Fruit fly (Drosophila melanogaster) whole organism, embryonic: ENCODE results near the gene CG42716.

Experiments
- Awh ChIP-seq: fragments of 200-800 bp; sonication (Bioruptor generic); IDR thresholded peaks from 2 replicates; pipeline ENCODE4, ENCODE4 v1.3.6; 2022; ENCODE audit warnings: missing biosample characterization, missing genetic modification characterization
- CG10147 ChIP-seq: fragments of 200-800 bp; sonication (Bioruptor generic); optimal IDR thresholded peaks from 2 replicates; lab custom pipeline; 2019; ENCODE audit warnings: missing biosample characterization, mild to moderate bottlenecking, missing genetic modification characterization, moderate library complexity
- CG10654 ChIP-seq: fragments of 200-800 bp; sonication (Bioruptor generic); optimal IDR thresholded peaks from 2 replicates; lab custom pipeline; 2016; ENCODE audit warnings: missing biosample characterization, missing genetic modification characterization
- CG11560 ChIP-seq: fragments of 200-800 bp; sonication (Bioruptor generic); IDR thresholded peaks from 3 replicates; pipeline ENCODE4 v1.3.6; 2022; ENCODE audit warnings: missing biosample characterization, missing genetic modification characterization
- CG11695 ChIP-seq: fragments of 200-800 bp; sonication (Bioruptor generic); IDR thresholded peaks from 3 replicates; pipeline ENCODE4 v1.3.6; 2022; ENCODE audit warnings: missing biosample characterization, missing genetic modification characterization
- CG11696 ChIP-seq: fragments of 200-800 bp; sonication (Bioruptor generic); IDR thresholded peaks from 2 replicates; pipeline ENCODE4 v1.3.6; 2022; ENCODE audit warnings: missing biosample characterization, missing genetic modification characterization
- CG12104 ChIP-seq: fragments of 200-800 bp; sonication (Bioruptor generic); optimal IDR thresholded peaks from 3 replicates; lab custom pipeline; 2016; ENCODE audit warnings: missing biosample characterization, missing genetic modification characterization
- CG12744 ChIP-seq: fragments of 200-800 bp; sonication (Bioruptor generic); optimal IDR thresholded peaks from 2 replicates; lab custom pipeline; 2016; ENCODE audit warnings: missing biosample characterization, missing genetic modification characterization
- CG1602 ChIP-seq: fragments of 200-800 bp; sonication (Bioruptor generic); optimal IDR thresholded peaks from 3 replicates; lab custom pipeline; 2016; ENCODE audit warnings: missing biosample characterization, missing genetic modification characterization
- CG1647 ChIP-seq: fragments of 200-800 bp; sonication (Bioruptor generic); optimal IDR thresholded peaks from 3 replicates; lab custom pipeline; 2016; ENCODE audit warnings: missing biosample characterization, missing genetic modification characterization
- CG16779 ChIP-seq: fragments of 200-800 bp; sonication (Bioruptor generic); IDR thresholded peaks from 2 replicates; pipeline ENCODE4 v1.3.6; 2022; ENCODE audit warnings: missing biosample characterization, missing genetic modification characterization
- CG17802 ChIP-seq: fragments of 200-800 bp; sonication (Bioruptor generic); optimal IDR thresholded peaks from 2 replicates; lab custom pipeline; 2018; ENCODE audit warnings: missing biosample characterization, mild to moderate bottlenecking, missing genetic modification characterization, moderate library complexity
- CG18476 ChIP-seq: fragments of 200-800 bp; sonication (Bioruptor generic); optimal IDR thresholded peaks from 2 replicates; lab custom pipeline; 2016; ENCODE audit warnings: missing biosample characterization, mild to moderate bottlenecking, missing genetic modification characterization
- CG2678 ChIP-seq: fragments of 200-800 bp; sonication (Bioruptor generic); optimal IDR thresholded peaks from 3 replicates; lab custom pipeline; 2019; ENCODE audit warnings: missing biosample characterization, mild to moderate bottlenecking, missing genetic modification characterization, moderate library complexity
- CG2889 ChIP-seq: fragments of 200-800 bp; sonication (Bioruptor generic); IDR thresholded peaks from 3 replicates; pipeline ENCODE4 v1.3.6; 2022; ENCODE audit warnings: missing biosample characterization, missing genetic modification characterization
- CG31388 ChIP-seq: fragments of 200-800 bp; sonication (Bioruptor generic); optimal IDR thresholded peaks from 2 replicates; lab custom pipeline; 2016; ENCODE audit warnings: missing biosample characterization, missing genetic modification characterization
- CG32767 ChIP-seq: fragments of 200-800 bp; sonication (Bioruptor generic); IDR thresholded peaks from 2 replicates; pipeline ENCODE4 v1.3.6; 2022; ENCODE audit warnings: missing biosample characterization, missing genetic modification characterization
- CG3281 ChIP-seq: fragments of 200-800 bp; sonication (Bioruptor generic); optimal IDR thresholded peaks from 3 replicates; lab custom pipeline; 2017; ENCODE audit warnings: missing biosample characterization, mild to moderate bottlenecking, missing genetic modification characterization
- CG6791 ChIP-seq: fragments of 200-800 bp; sonication (Bioruptor generic); IDR thresholded peaks from 3 replicates; pipeline ENCODE4 v1.3.6; 2022; ENCODE audit warnings: missing biosample characterization, missing genetic modification characterization; ENCODE audit not compliant: partially characterized antibody
- CG7271 ChIP-seq: fragments of 200-800 bp; sonication (Bioruptor generic); optimal IDR thresholded peaks from 2 replicates; lab custom pipeline; 2018; ENCODE audit warnings: missing biosample characterization, mild to moderate bottlenecking, missing genetic modification characterization, moderate library complexity
- CG7839 ChIP-seq: fragments of 200-800 bp; sonication (Bioruptor generic); optimal IDR thresholded peaks from 3 replicates; lab custom pipeline; 2018; ENCODE audit warnings: missing biosample characterization, mild to moderate bottlenecking, missing genetic modification characterization, moderate library complexity
- CG8924 ChIP-seq: fragments of 200-800 bp; optimal IDR thresholded peaks from 3 replicates; lab custom pipeline; 2019; ENCODE audit warnings: missing biosample characterization, mild to moderate bottlenecking, missing genetic modification characterization, moderate library complexity
- CG9215 ChIP-seq: fragments of 200-800 bp; sonication (Bioruptor generic); IDR thresholded peaks from 2 replicates; pipeline ENCODE4 v1.3.6; 2022; ENCODE audit warnings: missing biosample characterization, missing genetic modification characterization
- CG9609 ChIP-seq: fragments of 200-800 bp; sonication (Bioruptor generic); optimal IDR thresholded peaks from 3 replicates; lab custom pipeline; 2016; ENCODE audit warnings: missing biosample characterization, missing genetic modification characterization
- CG9797 ChIP-seq: fragments of 200-800 bp; sonication (Bioruptor generic); optimal IDR thresholded peaks from 3 replicates; lab custom pipeline; 2018; ENCODE audit warnings: missing biosample characterization, mild to moderate bottlenecking, missing genetic modification characterization
- CoRest ChIP-seq: fragments of 200-800 bp; sonication (Bioruptor generic); optimal IDR thresholded peaks from 3 replicates; lab custom pipeline; 2018; ENCODE audit warnings: missing biosample characterization, mild to moderate bottlenecking, missing genetic modification characterization, moderate library complexity
- D19B ChIP-seq: fragments of 200-800 bp; sonication (Bioruptor generic); optimal IDR thresholded peaks from 2 replicates; lab custom pipeline; 2017; ENCODE audit warnings: missing biosample characterization, mild to moderate bottlenecking, missing genetic modification characterization
- Dad ChIP-seq: fragments of 200-800 bp; sonication (Bioruptor generic); optimal IDR thresholded peaks from 3 replicates; lab custom pipeline; 2016; ENCODE audit warnings: missing biosample characterization, missing genetic modification characterization
- Deaf1 ChIP-seq: fragments of 200-800 bp; optimal IDR thresholded peaks from 3 replicates; lab custom pipeline; 2019; ENCODE audit warnings: missing biosample characterization, mild to moderate bottlenecking, missing genetic modification characterization, moderate library complexity
- Dip3 ChIP-seq: fragments of 200-800 bp; sonication (Bioruptor generic); optimal IDR thresholded peaks from 3 replicates; lab custom pipeline; 2016; ENCODE audit warnings: missing biosample characterization, missing genetic modification characterization
- Drgx ChIP-seq: fragments of 200-800 bp; sonication (Bioruptor generic); IDR thresholded peaks from 2 replicates; pipeline ENCODE4 v1.3.6; 2022; ENCODE audit warnings: missing biosample characterization, missing genetic modification characterization
- HLH3B ChIP-seq: fragments of 200-800 bp; sonication (Bioruptor generic); IDR thresholded peaks from 2 replicates; pipeline ENCODE4 v1.3.6; 2022; ENCODE audit warnings: missing biosample characterization, missing genetic modification characterization
- Hr51 ChIP-seq, 2 experiments: fragments of 200-800 bp; sonication (Bioruptor generic); optimal IDR thresholded peaks; 2 replicates in 1 of 2; 3 replicates in 1 of 2; lab custom pipeline; 2016 to 2018; ENCODE audit warnings: missing biosample characterization in 2 of 2, missing genetic modification characterization in 2 of 2, mild to moderate bottlenecking in 1 of 2, moderate library complexity in 1 of 2
- Lhr ChIP-seq: fragments of 200-800 bp; sonication (Bioruptor generic); optimal IDR thresholded peaks from 3 replicates; lab custom pipeline; 2017; ENCODE audit warnings: mild to moderate bottlenecking, missing biosample characterization, missing genetic modification reagents, missing genetic modification characterization
- Med ChIP-seq: fragments of 200-800 bp; sonication (Bioruptor generic); peaks from one replicate; lab custom pipeline; 2016; ENCODE audit warnings: missing biosample characterization, missing genetic modification characterization, mild to moderate bottlenecking, inconsistent platforms, moderate library complexity
- Six4 ChIP-seq: fragments of 200-800 bp; sonication (Bioruptor generic); optimal IDR thresholded peaks from 2 replicates; lab custom pipeline; 2016; ENCODE audit warnings: missing biosample characterization, missing genetic modification characterization
- Xrp1 ChIP-seq: fragments of 200-800 bp; sonication (Bioruptor generic); IDR thresholded peaks from 2 replicates; pipeline ENCODE4 v1.3.6; 2022; ENCODE audit warnings: missing biosample characterization, missing genetic modification characterization
- ato ChIP-seq: fragments of 200-800 bp; sonication (Bioruptor generic); IDR thresholded peaks from 2 replicates; pipeline ENCODE4 v1.3.6; 2022; ENCODE audit warnings: missing biosample characterization, missing genetic modification characterization; ENCODE audit not compliant: partially characterized antibody
- az2 ChIP-seq: fragments of 200-800 bp; sonication (Bioruptor generic); optimal IDR thresholded peaks from 3 replicates; lab custom pipeline; 2016; ENCODE audit warnings: missing biosample characterization, missing genetic modification characterization
- chm ChIP-seq: fragments of 200-800 bp; sonication (Bioruptor generic); IDR thresholded peaks from 2 replicates; pipeline ENCODE4 v1.3.6; 2022; ENCODE audit warnings: missing biosample characterization, missing genetic modification characterization
- ci ChIP-seq: fragments of 200-800 bp; sonication (Bioruptor generic); IDR thresholded peaks from 3 replicates; pipeline ENCODE4 v1.3.6; 2022; ENCODE audit warnings: missing biosample characterization, missing genetic modification characterization
- dimm ChIP-seq: fragments of 200-800 bp; sonication (Bioruptor generic); IDR thresholded peaks from 2 replicates; pipeline ENCODE4 v1.3.6; 2022; ENCODE audit warnings: missing biosample characterization, missing genetic modification characterization
- fru ChIP-seq: fragments of >200 bp; optimal IDR thresholded peaks from 2 replicates; lab custom pipeline; 2017
- grn ChIP-seq: fragments of 200-800 bp; sonication (Bioruptor generic); optimal IDR thresholded peaks from 3 replicates; lab custom pipeline; 2017; ENCODE audit warnings: missing biosample characterization, missing genetic modification characterization
- insv ChIP-seq, 2 experiments: fragments of 200-800 bp; sonication (Bioruptor generic); optimal IDR thresholded peaks; 3 replicates each; lab custom pipeline; 2016 to 2018; ENCODE audit warnings: missing biosample characterization in 2 of 2, missing genetic modification characterization in 2 of 2
- ken ChIP-seq: fragments of 200-800 bp; sonication (Bioruptor generic); IDR thresholded peaks from 3 replicates; pipeline ENCODE4 v1.3.6; 2022; ENCODE audit warnings: missing biosample characterization, missing genetic modification characterization
- mam ChIP-seq: fragments of 200-800 bp; sonication (Bioruptor generic); optimal IDR thresholded peaks from 3 replicates; lab custom pipeline; 2016; ENCODE audit warnings: missing biosample characterization, missing genetic modification characterization
- sqz ChIP-seq: fragments of 200-800 bp; sonication (Bioruptor generic); optimal IDR thresholded peaks from 3 replicates; lab custom pipeline; 2018; ENCODE audit warnings: missing biosample characterization, mild to moderate bottlenecking, missing genetic modification characterization
- tio ChIP-seq: fragments of 200-800 bp; sonication (Bioruptor generic); optimal IDR thresholded peaks from 2 replicates; lab custom pipeline; 2017; ENCODE audit warnings: missing biosample characterization, missing genetic modification characterization, inconsistent platforms
- trh ChIP-seq: fragments of 200-800 bp; sonication (Bioruptor generic); optimal IDR thresholded peaks from 2 replicates; lab custom pipeline; 2016; ENCODE audit warnings: missing biosample characterization, missing genetic modification characterization

Gene CG42716

dm6 chr3L:16004401-16005237 lies 29.0 kb upstream of the CG42716 start, which contains the start of the genes hzg and mRpS31 (continued):
- TF ChIP-seq CG3281 (peak; percentile 5), tio (no peak), Deaf1 (tag; lab: Kevin White, UChicago) (peak; percentile 25), Dad (GFP tag; lab: Kevin White, UChicago) (no peak), CoRest (tag; lab: Kevin White, UChicago) (peak; percentile 73), mam (GFP tag; lab: Kevin White, UChicago) (peak; percentile 69), CG11695 (GFP tag; lab: Robert Waterston, UW) (no peak), CG32767 (no peak), Med (GFP tag; lab: Kevin White, UChicago) (peak; percentile 87), CG9609 (GFP tag; lab: Kevin White, UChicago) (peak; percentile 59), ato (GFP tag; lab: Robert Waterston, UW) (no peak), trh (GFP tag; lab: Kevin White, UChicago) (no peak), CG2678 (peak; percentile 68), Xrp1 (GFP tag; lab: Robert Waterston, UW) (peak; percentile 52; the same call in 1 of the 2 replicates), Hr51 (GFP tag; optimal IDR thresholded peaks at IDR 0.05; lab: Kevin White, UChicago) (peak in 1 of 2 experiments; percentile 57), ken (GFP tag; lab: Robert Waterston, UW) (0 out of 3 replicates have a peak, but pooled peaks have one; percentile 37), CG9797 (GFP tag; lab: Kevin White, UChicago) (peak; percentile 82), CG31388 (GFP tag; lab: Kevin White, UChicago) (no peak), CG11696 (GFP tag; lab: Robert Waterston, UW) (no peak), az2 (GFP tag; lab: Kevin White, UChicago) (peak; percentile 57), CG8924 (tag; lab: Kevin White, UChicago) (peak; percentile 68), HLH3B (GFP tag; lab: Robert Waterston, UW) (no peak), D19B (GFP tag; lab: Kevin White, UChicago) (no peak), grn (GFP tag; lab: Kevin White, UChicago) (peak; percentile 10), CG1647 (GFP tag; lab: Kevin White, UChicago) (no peak), Awh (peak; percentile 53; the same call in 1 of the 2 replicates), CG18476 (GFP tag; lab: Kevin White, UChicago) (peak; percentile 61), Lhr (GFP tag; lab: Kevin White, UChicago) (peak; percentile 55), CG1602 (GFP tag; lab: Kevin White, UChicago) (peak; percentile 54), CG7839 (tag; lab: Kevin White, UChicago) (peak; percentile 25), sqz (GFP tag; lab: Kevin White, UChicago) (peak; percentile 65), CG7271 (tag; lab: Kevin White, UChicago) (no peak), insv (GFP tag; optimal IDR thresholded peaks at IDR 0.05; lab: Kevin White, UChicago) (peak in 1 of 2 experiments; percentile 1), chm (GFP tag; lab: Robert Waterston, UW) (peak; percentile 8; the same call in 1 of the 2 replicates), CG10147 (GFP tag; lab: Kevin White, UChicago) (peak; percentile 65), CG12744 (GFP tag; lab: Kevin White, UChicago) (peak; percentile 40), CG12104 (GFP tag; lab: Kevin White, UChicago) (no peak), fru (lab: Kevin White, UChicago) (no peak), CG2889 (no peak), CG9215 (GFP tag; lab: Robert Waterston, UW) (peak; percentile 57), CG11560 (tag; lab: Robert Waterston, UW) (peak; percentile 17; the same call in 1 of the 3 replicates), CG6791 (GFP tag; lab: Robert Waterston, UW) (no peak; the same call in 2 of the 3 replicates), CG10654 (GFP tag; lab: Kevin White, UChicago) (peak; percentile 50), CG17802 (no peak), ci (no peak), CG16779 (GFP tag; lab: Robert Waterston, UW) (no peak), Six4 (GFP tag; lab: Kevin White, UChicago) (peak; percentile 52), Drgx (GFP tag; lab: Robert Waterston, UW) (peak; percentile 73), dimm (GFP tag; lab: Robert Waterston, UW) (no peak), Dip3 (GFP tag; lab: Kevin White, UChicago) (peak; percentile 20)
